Worm (Caenorhabditis elegans) whole organism, midembryonic: ENCODE data around the gene acl-4.
"Not testable (repeated sequence)": the region's sequence is repeated elsewhere in the genome, so short reads cannot be mapped to it uniquely, and the experiment has no call there.

Source experiments
- T22C8.4 ChIP-seq: fragments of 200-800 bp; sonication (Bioruptor generic); IDR thresholded peaks from 2 replicates; pipeline ENCODE4 v1.3.6; 2022; ENCODE audit warnings: missing genetic modification characterization, missing compliant biosample characterization
- cog-1 ChIP-seq: sonication (generic microtip); optimal IDR thresholded peaks from 2 replicates; lab custom pipeline; 2016; ENCODE audit warnings: missing genetic modification characterization, missing compliant biosample characterization
- flt-1 ChIP-seq: fragments of 200-800 bp; sonication (Bioruptor generic); IDR thresholded peaks from 2 replicates; pipeline ENCODE4 v1.3.6; 2022; ENCODE audit warnings: missing genetic modification characterization, missing compliant biosample characterization
- med-1 ChIP-seq: sonication (generic microtip); optimal IDR thresholded peaks from 2 replicates; lab custom pipeline; 2017; ENCODE audit warnings: missing genetic modification characterization, mild to moderate bottlenecking, missing compliant biosample characterization, antibody characterized with exemption, missing genetic modification reagents; ENCODE audit not compliant: insufficient read depth
- ref-1 ChIP-seq: fragments of 200-800 bp; sonication (Bioruptor generic); conservative IDR thresholded peaks from 2 replicates; pipeline ENCODE4 v1.3.6; 2022; ENCODE audit warnings: missing genetic modification reagents, missing genetic modification characterization, missing compliant biosample characterization
- ztf-23 ChIP-seq: fragments of 200-800 bp; sonication (Bioruptor generic); IDR thresholded peaks from 2 replicates; pipeline ENCODE4 v1.3.6; 2022; ENCODE audit warnings: missing genetic modification reagents, missing genetic modification characterization, missing compliant biosample characterization

ce11 chrX:2058498-2059349, 11.5 kb downstream of the acl-4 start:
- not testable (repeated sequence) for TF ChIP-seq cog-1 (tag; lab: Kevin White, UChicago); med-1 (GFP tag; lab: Kevin White, UChicago)
- TF ChIP-seq flt-1 (GFP tag; lab: Robert Waterston, UW) (peak; percentile 66; the same call in 1 of the 2 replicates), ref-1 (GFP tag; lab: Robert Waterston, UW) (0 out of 2 replicates have a peak, but pooled peaks have one; percentile 25), ztf-23 (0 out of 2 replicates have a peak, but pooled peaks have one; percentile 30), T22C8.4 (GFP tag; lab: Robert Waterston, UW) (0 out of 2 replicates have a peak, but pooled peaks have one; percentile 19)
